Worm (Caenorhabditis elegans) whole organism, L1 larva: ENCODE data around the gene C25H3.15.
A peak's percentile ranks its signal among the peaks of the same experiment; 100 is the strongest.

Experiments used
- C16A3.4 ChIP-seq: fragments of 150-350 bp; optimal IDR thresholded peaks from 2 replicates; lab custom pipeline; 2014; ENCODE audit warnings: missing biosample characterization, missing genetic modification characterization
- C34B4.2 ChIP-seq: sonication (generic microtip); optimal IDR thresholded peaks from 2 replicates; lab custom pipeline; 2017; ENCODE audit warnings: mild to moderate bottlenecking, missing genetic modification characterization, missing compliant biosample characterization
- F16B12.6 ChIP-seq: fragments of 150-350 bp; optimal IDR thresholded peaks from 2 replicates; lab custom pipeline; 2014; ENCODE audit warnings: missing biosample characterization, missing genetic modification characterization
- aha-1 ChIP-seq: fragments of 150-350 bp; optimal IDR thresholded peaks from 2 replicates; lab custom pipeline; 2014; ENCODE audit warnings: missing biosample characterization, missing genetic modification characterization
- aly-2 ChIP-seq: fragments of 150-350 bp; optimal IDR thresholded peaks from 2 replicates; lab custom pipeline; 2014; ENCODE audit warnings: missing biosample characterization, missing genetic modification characterization
- ceh-82 ChIP-seq, 3 experiments: fragments of 150-350 bp in 1 of 3; sonication (generic microtip) in 2 of 3; optimal IDR thresholded peaks; 2 replicates each; lab custom pipeline; 2014 to 2017; ENCODE audit warnings: missing biosample characterization in 3 of 3, missing genetic modification characterization in 3 of 3
- ceh-88 ChIP-seq: fragments of 200-800 bp; sonication (Bioruptor generic); IDR thresholded peaks from 2 replicates; pipeline ENCODE4 v1.3.6; 2022; ENCODE audit warnings: missing genetic modification characterization, missing compliant biosample characterization
- dpl-1 ChIP-seq, 3 experiments: fragments of 150-350 bp in 2 of 3; sonication (generic microtip) in 1 of 3; optimal IDR thresholded peaks; 2 replicates each; lab custom pipeline; 2014 to 2017; ENCODE audit warnings: missing biosample characterization in 3 of 3, missing genetic modification characterization in 3 of 3, missing genetic modification reagents in 3 of 3
- efl-1 ChIP-seq, 4 experiments: fragments of 150-350 bp; optimal IDR thresholded peaks in 3 of 4; peaks in 1 of 4; 1 replicate in 1 of 4; 2 replicates in 3 of 4; lab custom pipeline; 2014; ENCODE audit warnings: missing biosample characterization in 2 of 4, missing genetic modification characterization in 2 of 4, missing genetic modification reagents in 2 of 4
- egl-27 ChIP-seq, 2 experiments: fragments of 150-350 bp in 1 of 2; sonication (generic microtip); optimal IDR thresholded peaks; 3 replicates each; lab custom pipeline; 2017 to 2018; ENCODE audit warnings: missing biosample characterization in 2 of 2, missing genetic modification characterization in 2 of 2, missing genetic modification reagents in 2 of 2
- elt-2 ChIP-seq: sonication (generic microtip); optimal IDR thresholded peaks from 2 replicates; lab custom pipeline; 2016; ENCODE audit warnings: missing genetic modification characterization, mild to moderate bottlenecking, inconsistent platforms, missing compliant biosample characterization, missing genetic modification reagents
- elt-3 ChIP-seq, 6 experiments: fragments of 150-350 bp in 1 of 6; sonication (generic microtip); optimal IDR thresholded peaks; 2 replicates each; lab custom pipeline; 2017 to 2018; ENCODE audit warnings: missing biosample characterization in 6 of 6, missing genetic modification characterization in 6 of 6, inconsistent platforms in 1 of 6
- fkh-10 ChIP-seq: sonication (generic microtip); optimal IDR thresholded peaks from 2 replicates; lab custom pipeline; 2017; ENCODE audit warnings: missing biosample characterization, missing genetic modification reagents, missing genetic modification characterization
- fkh-4 ChIP-seq: sonication (generic microtip); optimal IDR thresholded peaks from 2 replicates; lab custom pipeline; 2016; ENCODE audit warnings: missing compliant biosample characterization, missing genetic modification characterization, borderline replicate concordance
- fos-1 ChIP-seq: fragments of 150-350 bp; optimal IDR thresholded peaks from 2 replicates; lab custom pipeline; 2014; ENCODE audit warnings: missing biosample characterization, missing genetic modification characterization
- hlh-4 ChIP-seq: sonication (generic microtip); optimal IDR thresholded peaks from 2 replicates; lab custom pipeline; 2016; ENCODE audit warnings: mild to moderate bottlenecking, missing genetic modification characterization, missing compliant biosample characterization
- isw-1 ChIP-seq: fragments of 200-800 bp; sonication (Bioruptor generic); IDR thresholded peaks from 2 replicates; pipeline ENCODE4 v1.3.6; 2022; ENCODE audit warnings: missing genetic modification characterization, missing compliant biosample characterization
- jun-1 ChIP-seq: fragments of 150-350 bp; optimal IDR thresholded peaks from 2 replicates; lab custom pipeline; 2014; ENCODE audit warnings: missing biosample characterization, missing genetic modification reagents, missing genetic modification characterization
- lin-13 ChIP-seq: fragments of 150-350 bp; optimal IDR thresholded peaks from 2 replicates; lab custom pipeline; 2014; ENCODE audit warnings: missing biosample characterization, missing genetic modification reagents, missing genetic modification characterization
- lin-35 ChIP-seq, 2 experiments: fragments of 150-350 bp; optimal IDR thresholded peaks; 2 replicates each; lab custom pipeline; 2014; ENCODE audit warnings: missing biosample characterization in 2 of 2, missing genetic modification characterization in 2 of 2, missing genetic modification reagents in 2 of 2
- lir-3 ChIP-seq: sonication (generic microtip); optimal IDR thresholded peaks from 2 replicates; lab custom pipeline; 2016; ENCODE audit warnings: mild to moderate bottlenecking, missing genetic modification characterization, moderate library complexity, missing compliant biosample characterization; ENCODE audit not compliant: poor library complexity
- lsy-2 ChIP-seq, 2 experiments: fragments of 150-350 bp; optimal IDR thresholded peaks; 2 replicates each; lab custom pipeline; 2014; ENCODE audit warnings: missing biosample characterization in 2 of 2, missing genetic modification characterization in 2 of 2
- mdl-1 ChIP-seq, 2 experiments: fragments of 150-350 bp; optimal IDR thresholded peaks; 2 replicates each; lab custom pipeline; 2014 to 2017; ENCODE audit warnings: missing biosample characterization in 2 of 2, missing genetic modification characterization in 2 of 2, inconsistent platforms in 1 of 2
- nhr-11 ChIP-seq: fragments of 150-350 bp; optimal IDR thresholded peaks from 2 replicates; lab custom pipeline; 2014; ENCODE audit warnings: missing biosample characterization, missing genetic modification characterization
- nhr-12 ChIP-seq: sonication (generic microtip); optimal IDR thresholded peaks from 2 replicates; lab custom pipeline; 2017; ENCODE audit warnings: missing biosample characterization, missing genetic modification characterization
- nhr-19 ChIP-seq: fragments of 200-800 bp; sonication (Bioruptor generic); conservative IDR thresholded peaks from 2 replicates; pipeline ENCODE4 v1.3.6; 2022; ENCODE audit warnings: missing genetic modification characterization, missing compliant biosample characterization
- nhr-28 ChIP-seq: fragments of 150-350 bp; optimal IDR thresholded peaks from 2 replicates; lab custom pipeline; 2014; ENCODE audit warnings: missing biosample characterization, missing genetic modification characterization
- nhr-47 ChIP-seq: sonication (generic microtip); optimal IDR thresholded peaks from 2 replicates; lab custom pipeline; 2016; ENCODE audit warnings: mild to moderate bottlenecking, missing genetic modification characterization, moderate library complexity, missing compliant biosample characterization
- nhr-71 ChIP-seq: sonication (generic microtip); optimal IDR thresholded peaks from 2 replicates; lab custom pipeline; 2016; ENCODE audit warnings: mild to moderate bottlenecking, missing genetic modification characterization, moderate library complexity, missing compliant biosample characterization
- nhr-76 ChIP-seq: sonication (generic microtip); optimal IDR thresholded peaks from 2 replicates; lab custom pipeline; 2017; ENCODE audit warnings: missing biosample characterization, missing genetic modification characterization
- nhr-77 ChIP-seq: fragments of 150-350 bp; optimal IDR thresholded peaks from 2 replicates; lab custom pipeline; 2014; ENCODE audit warnings: missing biosample characterization, missing genetic modification characterization
- pag-3 ChIP-seq: sonication (generic microtip); optimal IDR thresholded peaks from 2 replicates; lab custom pipeline; 2017; ENCODE audit warnings: missing genetic modification characterization, mild to moderate bottlenecking, missing compliant biosample characterization, antibody characterized with exemption, borderline replicate concordance; ENCODE audit not compliant: insufficient read depth
- pax-3 ChIP-seq: fragments of 200-800 bp; sonication (Bioruptor generic); optimal IDR thresholded peaks from 2 replicates; lab custom pipeline; 2018; ENCODE audit warnings: mild to moderate bottlenecking, missing genetic modification characterization, moderate library complexity, missing compliant biosample characterization
- snu-23 ChIP-seq: sonication (generic microtip); optimal IDR thresholded peaks from 2 replicates; lab custom pipeline; 2016; ENCODE audit warnings: missing genetic modification characterization, missing compliant biosample characterization
- sox-4 ChIP-seq: sonication (generic microtip); optimal IDR thresholded peaks from 2 replicates; lab custom pipeline; 2016; ENCODE audit warnings: missing genetic modification characterization, missing compliant biosample characterization
- sptf-1 ChIP-seq: fragments of 150-350 bp; optimal IDR thresholded peaks from 2 replicates; lab custom pipeline; 2014; ENCODE audit warnings: missing biosample characterization, missing genetic modification characterization
- sup-37 ChIP-seq: fragments of 200-800 bp; sonication (Bioruptor generic); optimal IDR thresholded peaks from 2 replicates; lab custom pipeline; 2018; ENCODE audit warnings: mild to moderate bottlenecking, missing genetic modification characterization, missing compliant biosample characterization
- swsn-7 ChIP-seq: sonication (generic microtip); optimal IDR thresholded peaks from 2 replicates; lab custom pipeline; 2016; ENCODE audit warnings: missing genetic modification characterization, missing compliant biosample characterization
- tbx-2 ChIP-seq: sonication (generic microtip); optimal IDR thresholded peaks from 2 replicates; lab custom pipeline; 2016; ENCODE audit warnings: missing genetic modification characterization, missing compliant biosample characterization
- unc-30 ChIP-seq: sonication (generic microtip); optimal IDR thresholded peaks from 2 replicates; lab custom pipeline; 2017; ENCODE audit warnings: missing biosample characterization, missing genetic modification characterization
- unc-98 ChIP-seq: fragments of 200-800 bp; sonication (Bioruptor generic); IDR thresholded peaks from 2 replicates; pipeline ENCODE4 v1.3.6; 2022; ENCODE audit warnings: missing genetic modification characterization, missing compliant biosample characterization
- vab-15 ChIP-seq: sonication (generic microtip); optimal IDR thresholded peaks from 2 replicates; lab custom pipeline; 2017; ENCODE audit warnings: missing genotype, mild to moderate bottlenecking, missing genetic modification characterization, missing compliant biosample characterization
- zag-1 ChIP-seq: fragments of 150-350 bp; optimal IDR thresholded peaks from 2 replicates; lab custom pipeline; 2014; ENCODE audit warnings: missing biosample characterization, missing genetic modification characterization
- ztf-11 ChIP-seq, 2 experiments: sonication (generic microtip); optimal IDR thresholded peaks; 2 replicates each; lab custom pipeline; 2016 to 2017; ENCODE audit warnings: missing genetic modification characterization in 2 of 2, missing biosample characterization in 1 of 2, missing compliant biosample characterization in 1 of 2
- ztf-4 ChIP-seq: fragments of 150-350 bp; optimal IDR thresholded peaks from 2 replicates; lab custom pipeline; 2014; ENCODE audit warnings: missing biosample characterization, missing genetic modification characterization

The C25H3.15 gene

DNA sequence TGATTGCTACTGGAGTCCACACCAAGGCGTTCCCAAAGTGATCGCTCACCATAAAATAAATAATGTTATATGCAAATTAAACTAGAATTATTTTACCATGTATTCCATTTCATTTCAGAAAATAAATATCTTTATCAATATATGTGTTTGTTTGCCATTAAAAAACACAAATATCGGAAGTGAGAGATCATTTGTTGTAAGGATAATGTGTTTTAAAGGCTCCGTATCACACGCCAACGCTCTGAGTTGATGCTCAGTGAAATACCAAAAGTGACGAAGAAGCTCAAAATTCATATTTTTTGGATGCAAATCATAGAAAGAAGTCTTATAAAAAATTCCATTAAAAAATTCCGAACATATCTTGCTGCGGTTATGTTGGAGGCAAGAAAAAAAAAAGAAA, 31.1 kb downstream of the C25H3.15 start:
- no peak for TF ChIP-seq nhr-71
- TF ChIP-seq aha-1 (tag; lab: Kevin White, UChicago): no peak
- TF ChIP-seq fkh-10 (GFP tag; lab: Kevin White, UChicago): no peak
- no peak for TF ChIP-seq lin-13 (GFP tag; lab: Kevin White, UChicago)
- no peak for TF ChIP-seq C16A3.4 (tag; lab: Kevin White, UChicago)
- no peak for TF ChIP-seq sup-37 (GFP tag; lab: Kevin White, UChicago)
- no peak for TF ChIP-seq elt-3 (tag; optimal IDR thresholded peaks at IDR 0.05; lab: Kevin White, UChicago)
- no peak for TF ChIP-seq nhr-12 (tag; lab: Kevin White, UChicago)
- no peak for TF ChIP-seq nhr-76 (tag; lab: Kevin White, UChicago)

DNA sequence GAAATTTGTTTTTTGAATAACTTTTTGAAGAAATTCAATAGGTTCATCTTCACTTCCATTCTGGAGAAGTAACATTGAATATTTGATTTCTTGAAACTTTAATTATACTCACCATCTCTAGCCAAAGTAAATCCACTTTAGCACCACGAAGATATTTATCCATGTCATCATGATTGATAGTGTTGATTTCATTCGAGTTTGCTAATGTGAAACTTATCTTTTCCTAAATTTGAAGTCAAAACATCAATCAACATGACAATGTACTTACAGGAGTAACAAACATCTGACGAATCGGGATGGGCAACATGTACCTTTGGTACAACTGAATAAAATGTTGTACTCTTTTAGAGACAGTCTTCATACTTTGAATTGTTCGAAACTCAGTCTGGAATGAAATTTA, 32.2 kb downstream of the C25H3.15 start:
- no peak for TF ChIP-seq swsn-7
- no peak for TF ChIP-seq dpl-1 (GFP tag; optimal IDR thresholded peaks at IDR 0.05; lab: Kevin White, UChicago)
- TF ChIP-seq C34B4.2 (tag; lab: Kevin White, UChicago): no peak
- TF ChIP-seq hlh-4 (tag; lab: Kevin White, UChicago): no peak
- no peak for TF ChIP-seq lir-3
- no peak for TF ChIP-seq pag-3 (tag; lab: Kevin White, UChicago)
- no peak for TF ChIP-seq lin-13 (GFP tag; lab: Kevin White, UChicago)
- no peak for TF ChIP-seq isw-1 (GFP tag; lab: Robert Waterston, UW)
- TF ChIP-seq fos-1: no peak
- TF ChIP-seq efl-1 (optimal IDR thresholded peaks at IDR 0.05; lab: Kevin White, UChicago): no peak
- TF ChIP-seq efl-1 (GFP tag; optimal IDR thresholded peaks at IDR 0.05 in 1 of 2; lab: Kevin White, UChicago): no peak
- no peak for TF ChIP-seq zag-1 (tag; lab: Kevin White, UChicago)
- no peak for TF ChIP-seq pax-3 (tag; lab: Kevin White, UChicago)
- TF ChIP-seq elt-2 (tag; lab: Kevin White, UChicago): no peak
- no peak for TF ChIP-seq fkh-4 (tag; lab: Kevin White, UChicago)
- TF ChIP-seq elt-3 (tag; optimal IDR thresholded peaks at IDR 0.05; lab: Kevin White, UChicago): no peak

DNA sequence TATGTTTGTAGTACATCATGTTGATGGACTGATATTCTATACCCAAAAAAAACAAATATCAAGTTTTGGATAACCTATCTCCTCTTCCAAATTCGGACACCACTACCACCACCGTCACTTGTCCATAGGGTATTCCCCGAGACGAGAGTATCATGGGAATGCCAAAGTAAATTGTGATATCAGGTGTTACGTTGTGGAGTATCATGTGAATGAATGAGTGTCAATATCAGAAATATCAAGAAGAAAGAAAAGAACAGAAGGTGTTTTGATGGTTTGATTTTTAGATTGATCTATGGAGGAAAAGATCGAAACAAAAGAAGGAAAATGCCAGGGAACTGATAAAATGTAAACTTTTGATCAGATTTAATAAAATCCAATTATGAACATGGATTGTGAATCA, 33.1 kb downstream of the C25H3.15 start:
- TF ChIP-seq fkh-4 (tag; lab: Kevin White, UChicago) (no peak), elt-3 (tag; optimal IDR thresholded peaks at IDR 0.05; lab: Kevin White, UChicago) (peak in 2 of 6 experiments; percentile 51 to 85), fos-1 (no peak), sox-4 (tag; lab: Kevin White, UChicago) (no peak), hlh-4 (tag; lab: Kevin White, UChicago) (no peak), lsy-2 (tag; optimal IDR thresholded peaks at IDR 0.05; lab: Kevin White, UChicago) (peak; percentile 44 to 55), ceh-88 (no peak), snu-23 (GFP tag; lab: Kevin White, UChicago) (peak; percentile 77), ceh-82 (tag; optimal IDR thresholded peaks at IDR 0.05; lab: Kevin White, UChicago) (no peak), jun-1 (no peak), nhr-76 (tag; lab: Kevin White, UChicago) (no peak), aly-2 (tag; lab: Kevin White, UChicago) (no peak), mdl-1 (tag; optimal IDR thresholded peaks at IDR 0.05; lab: Kevin White, UChicago) (peak in 1 of 2 experiments; percentile 26), pag-3 (tag; lab: Kevin White, UChicago) (peak; percentile 81), tbx-2 (tag; lab: Kevin White, UChicago) (peak; percentile 57), C16A3.4 (tag; lab: Kevin White, UChicago) (peak; percentile 50), nhr-47 (tag; lab: Kevin White, UChicago) (peak; percentile 33), nhr-77 (no peak), vab-15 (tag; lab: Kevin White, UChicago) (peak; percentile 46), ztf-11 (tag; optimal IDR thresholded peaks at IDR 0.05; lab: Kevin White, UChicago) (no peak), unc-30 (no peak), nhr-71 (peak; percentile 88), fkh-10 (GFP tag; lab: Kevin White, UChicago) (no peak), lin-13 (GFP tag; lab: Kevin White, UChicago) (peak; percentile 57), nhr-19 (peak; percentile 82), egl-27 (tag; optimal IDR thresholded peaks at IDR 0.05; lab: Kevin White, UChicago) (no peak), sup-37 (GFP tag; lab: Kevin White, UChicago) (no peak), nhr-28 (no peak), swsn-7 (peak; percentile 25), dpl-1 (GFP tag; optimal IDR thresholded peaks at IDR 0.05; lab: Kevin White, UChicago) (peak in 2 of 3 experiments; percentile 23 to 44), sptf-1 (tag; lab: Kevin White, UChicago) (no peak), nhr-11 (peak; percentile 36), lin-35 (GFP tag; optimal IDR thresholded peaks at IDR 0.05; lab: Kevin White, UChicago) (peak; percentile 27 to 72), F16B12.6 (tag; lab: Kevin White, UChicago) (no peak), ztf-4 (tag; lab: Kevin White, UChicago) (peak; percentile 35), unc-98 (no peak), efl-1 (optimal IDR thresholded peaks at IDR 0.05; lab: Kevin White, UChicago) (no peak), efl-1 (GFP tag; optimal IDR thresholded peaks at IDR 0.05 in 1 of 2; lab: Kevin White, UChicago) (no peak)
